Fruit fly (Drosophila melanogaster) whole organism, prepupa: ENCODE results near the gene CG33110.

ENCODE experiments used
- Blimp-1 ChIP-seq: fragments of 200-800 bp; sonication (Bioruptor generic); optimal IDR thresholded peaks from 3 replicates; lab custom pipeline; 2017; ENCODE audit warnings: missing biosample characterization, missing genetic modification characterization, mild to moderate bottlenecking, moderate library complexity, missing genetic modification reagents
- CG16779 ChIP-seq: fragments of 200-800 bp; sonication (Bioruptor generic); optimal IDR thresholded peaks from 3 replicates; lab custom pipeline; 2017; ENCODE audit warnings: missing biosample characterization, mild to moderate bottlenecking, missing genetic modification characterization
- CG3032 ChIP-seq: fragments of 200-800 bp; optimal IDR thresholded peaks from 2 replicates; lab custom pipeline; 2019; ENCODE audit warnings: missing biosample characterization, mild to moderate bottlenecking, missing genetic modification characterization, moderate library complexity
- OdsH ChIP-seq: fragments of 200-800 bp; sonication (Bioruptor generic); optimal IDR thresholded peaks from 3 replicates; lab custom pipeline; 2016; ENCODE audit warnings: missing biosample characterization, missing genetic modification characterization
- cyc ChIP-seq: fragments of 200-800 bp; sonication (Bioruptor generic); optimal IDR thresholded peaks from 3 replicates; lab custom pipeline; 2016; ENCODE audit warnings: missing biosample characterization, missing genetic modification characterization

DNA sequence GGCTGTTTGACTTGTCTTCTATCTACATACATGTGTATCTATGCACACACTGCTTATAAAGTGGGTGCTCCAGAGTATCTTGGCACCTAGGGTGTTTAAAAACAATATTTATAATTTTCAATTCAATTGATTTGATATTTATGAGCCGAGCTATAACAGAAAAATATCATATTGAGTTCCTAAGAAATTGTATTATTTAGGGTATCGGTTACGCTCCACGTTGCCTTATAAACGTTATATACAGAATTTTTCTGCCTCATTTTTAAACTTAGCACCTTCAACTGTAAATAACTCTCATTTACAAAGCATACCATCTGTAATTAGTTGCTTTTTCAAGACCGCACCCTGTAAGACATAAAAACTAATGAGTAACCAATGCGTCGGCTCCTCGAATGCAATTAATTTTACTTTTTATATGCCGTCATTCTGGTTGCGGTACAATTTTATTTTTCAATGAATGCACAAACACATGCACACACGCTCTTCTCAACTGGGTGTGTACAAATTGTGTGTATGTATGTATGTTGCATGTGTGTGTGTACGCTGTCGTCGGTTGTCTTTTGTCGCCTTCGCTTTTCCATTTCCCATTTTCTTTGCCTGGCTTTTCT, 20.8 kb downstream of the CG33110 start:
- peak; percentile 4 for TF ChIP-seq cyc (GFP tag; lab: Kevin White, UChicago)
- TF ChIP-seq OdsH, result peak; percentile 66
- peak; percentile 38 for TF ChIP-seq CG16779 (tag; lab: Kevin White, UChicago)
- no peak for TF ChIP-seq Blimp-1 (GFP tag; lab: Kevin White, UChicago)
- peak; percentile 21 for TF ChIP-seq CG3032 (tag; lab: Kevin White, UChicago)
